Worm (Caenorhabditis elegans) whole organism, L4 larva: ENCODE results near the gene F49F1.4.

ENCODE experiments used
- D1046.2 ChIP-seq: fragments of 200-800 bp; sonication (Bioruptor generic); IDR thresholded peaks from 2 replicates; pipeline ENCODE4 v1.3.6; 2022; ENCODE audit warnings: missing genetic modification characterization, missing compliant biosample characterization
- ceh-20 ChIP-seq: fragments of 200-800 bp; sonication (Bioruptor generic); IDR thresholded peaks from 2 replicates; pipeline ENCODE4 v1.3.6; 2022; ENCODE audit warnings: missing genetic modification reagents, missing genetic modification characterization, missing compliant biosample characterization
- cey-2 ChIP-seq: sonication (generic microtip); optimal IDR thresholded peaks from 3 replicates; lab custom pipeline; 2017; ENCODE audit warnings: missing genetic modification characterization, mild to moderate bottlenecking, missing compliant biosample characterization, antibody characterized with exemption, borderline replicate concordance; ENCODE audit not compliant: insufficient read depth
- fos-1 ChIP-seq: fragments of 150-350 bp; optimal IDR thresholded peaks from 2 replicates; lab custom pipeline; 2014; ENCODE audit warnings: missing biosample characterization, missing genetic modification characterization
- hmg-1.1 ChIP-seq: fragments of 200-800 bp; sonication (Bioruptor generic); IDR thresholded peaks from 2 replicates; pipeline ENCODE4 v1.3.6; 2022; ENCODE audit warnings: missing genetic modification reagents, missing genetic modification characterization, missing compliant biosample characterization
- jun-1 ChIP-seq: fragments of 150-350 bp; optimal IDR thresholded peaks from 2 replicates; lab custom pipeline; 2014; ENCODE audit warnings: missing biosample characterization, missing genetic modification reagents, missing genetic modification characterization
- unc-62 ChIP-seq, 3 experiments: fragments of 150-350 bp in 1 of 3; sonication (generic microtip); optimal IDR thresholded peaks in 2 of 3; peaks in 1 of 3; 1 replicate in 1 of 3; 2 replicates in 2 of 3; lab custom pipeline; 2014 to 2017; ENCODE audit warnings: missing biosample characterization in 3 of 3, missing genetic modification characterization in 3 of 3, missing genetic modification reagents in 3 of 3, missing genotype in 1 of 3

- TF ChIP-seq unc-62 (GFP tag; optimal IDR thresholded peaks at IDR 0.05 in 1 of 2; lab: Kevin White, UChicago), result no peak
- TF ChIP-seq unc-62 (tag; optimal IDR thresholded peaks at IDR 0.05; lab: Kevin White, UChicago), result no peak
- TF ChIP-seq D1046.2, result no peak
- no peak for TF ChIP-seq ceh-20
- TF ChIP-seq cey-2 (tag; lab: Kevin White, UChicago), result no peak
- TF ChIP-seq fos-1 (tag; lab: Kevin White, UChicago), result no peak
- TF ChIP-seq hmg-1.1 (GFP tag; lab: Robert Waterston, UW), result no peak
- no peak for TF ChIP-seq jun-1 (tag; lab: Kevin White, UChicago)
Measured at ce11 chrIV:4112387-4112786, 3.1 kb downstream of the F49F1.4 start, which contains the start of gene F49F1.14.
